Worm (Caenorhabditis elegans): ENCODE measurements around the gene T26C12.3.
"Not testable (repeated sequence)": the region's sequence is repeated elsewhere in the genome, so short reads cannot be mapped to it uniquely, and the experiment has no call there.

T26C12.3 gene

DNA sequence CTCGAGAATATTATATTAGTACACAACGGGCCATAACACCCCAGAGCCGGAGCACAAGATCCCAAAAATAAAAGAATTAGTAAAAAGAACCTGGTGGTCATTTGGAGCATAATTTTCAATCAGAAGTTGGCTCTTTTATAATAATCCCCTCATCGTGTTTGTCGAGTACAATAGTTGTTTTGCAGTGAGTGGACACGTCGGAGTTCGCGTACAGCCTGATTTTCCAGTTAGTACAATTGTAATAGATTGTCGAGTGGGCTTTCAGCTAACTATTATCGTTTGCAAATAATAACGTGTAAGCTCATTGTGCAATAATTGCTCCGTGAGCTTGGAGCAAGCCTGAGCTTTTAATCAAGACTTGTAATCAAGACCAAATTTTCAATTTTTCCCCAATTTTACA is 34.3 kb upstream of the T26C12.3 start, which contains the start of gene W08E12.9:
Gene W08E12.9 (minus strand): TSS at position 101 of the 400 bp plus-strand sequence.
- no peak for TF ChIP-seq nhr-77 (tag; optimal IDR thresholded peaks at IDR 0.05)
- TF ChIP-seq lin-11 (tag; optimal IDR thresholded peaks at IDR 0.05): no peak
- TF ChIP-seq zag-1 (tag; optimal IDR thresholded peaks at IDR 0.05): no peak
- no peak for TF ChIP-seq unc-55 (GFP tag; optimal IDR thresholded peaks at IDR 0.05)
- no peak for TF ChIP-seq Y55F3AM.14 (GFP tag; optimal IDR thresholded peaks at IDR 0.05)
- no peak for TF ChIP-seq sma-9 (GFP tag; optimal IDR thresholded peaks at IDR 0.05)
- TF ChIP-seq sma-9 (tag; optimal IDR thresholded peaks at IDR 0.05): no peak
- TF ChIP-seq C34F6.9 (tag; optimal IDR thresholded peaks at IDR 0.05): no peak
- no peak for TF ChIP-seq aly-2 (tag; optimal IDR thresholded peaks at IDR 0.05)
- TF ChIP-seq nhr-6 (tag; optimal IDR thresholded peaks at IDR 0.05): no peak
- no peak for TF ChIP-seq nhr-25 (tag; optimal IDR thresholded peaks at IDR 0.05)
- no peak for TF ChIP-seq R02D3.7 (tag; optimal IDR thresholded peaks at IDR 0.05)
- no peak for TF ChIP-seq skn-1 (tag; optimal IDR thresholded peaks at IDR 0.05)
- TF ChIP-seq ztf-4 (tag; optimal IDR thresholded peaks at IDR 0.05): no peak
- TF ChIP-seq ceh-82 (tag; optimal IDR thresholded peaks at IDR 0.05): no peak
- no peak for TF ChIP-seq ceh-16 (tag; optimal IDR thresholded peaks at IDR 0.05)

ce11 chrIV:3305575-3305974 is 32.4 kb upstream of the T26C12.3 start, which contains the start of gene W08E12.2:
Gene W08E12.2, plus strand, starts transcription at chrIV:3305875.
- TF ChIP-seq lsy-2 (tag; optimal IDR thresholded peaks at IDR 0.05) (no peak), elt-3 (tag; optimal IDR thresholded peaks at IDR 0.05) (no peak), nhr-21 (tag; optimal IDR thresholded peaks at IDR 0.05) (no peak), C34F6.9 (tag; optimal IDR thresholded peaks at IDR 0.05) (no peak), lin-13 (GFP tag; optimal IDR thresholded peaks at IDR 0.05) (no peak)

DNA sequence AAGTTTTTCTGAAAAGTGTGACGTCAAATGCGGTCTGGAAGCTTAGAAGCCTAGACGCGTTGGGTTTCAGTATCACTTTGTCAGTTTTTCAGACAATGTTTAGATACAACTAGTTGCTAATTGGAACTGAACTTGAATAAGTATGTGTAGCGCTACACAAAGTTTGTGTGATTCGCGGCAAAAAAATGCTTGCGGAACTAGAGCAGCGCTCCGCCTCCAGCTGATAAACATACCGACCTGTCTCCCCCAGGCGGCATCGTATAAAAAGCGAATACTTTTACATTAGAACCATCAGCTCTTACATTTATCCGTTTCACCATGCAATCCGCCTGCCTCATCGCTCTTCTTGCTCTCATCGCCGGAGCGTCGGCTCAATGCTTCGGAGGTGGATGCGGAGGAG is 30.5 kb upstream of the T26C12.3 start, which contains the start of gene idpp-12:
Gene idpp-12 (plus strand): TSS at position 301 of the 400 bp plus-strand sequence.
- not testable (repeated sequence) for TF ChIP-seq egl-27, ZK546.5, nhr-11 (tag; optimal IDR thresholded peaks at IDR 0.05)

ce11 chrIV:3302058-3302457 is 28.9 kb upstream of the T26C12.3 start, which contains the start of gene W08E12.4:
Gene W08E12.4, plus strand, starts transcription at chrIV:3302358.
- not testable (repeated sequence) for TF ChIP-seq unc-55 (GFP tag; optimal IDR thresholded peaks at IDR 0.05); alr-1 (tag; optimal IDR thresholded peaks at IDR 0.05); sma-9 (GFP tag; optimal IDR thresholded peaks at IDR 0.05); sma-9 (tag; optimal IDR thresholded peaks at IDR 0.05)

ce11 chrIV:3300492-3300891 is 27.3 kb upstream of the T26C12.3 start, which contains the start of gene W08E12.5:
Gene W08E12.5, plus strand, starts transcription at chrIV:3300792.
- TF ChIP-seq ama-1 (optimal IDR thresholded peaks at IDR 0.05) (no peak), ceh-82 (tag; optimal IDR thresholded peaks at IDR 0.05) (no peak), elt-3 (tag; optimal IDR thresholded peaks at IDR 0.05) (no peak), nhr-11 (tag; optimal IDR thresholded peaks at IDR 0.05) (no peak), fos-1 (tag; optimal IDR thresholded peaks at IDR 0.05) (no peak), nhr-12 (tag; optimal IDR thresholded peaks at IDR 0.05) (no peak), unc-55 (GFP tag; optimal IDR thresholded peaks at IDR 0.05) (no peak), snpc-4 (tag; optimal IDR thresholded peaks at IDR 0.05) (no peak), nhr-23 (tag; optimal IDR thresholded peaks at IDR 0.05) (no peak), elt-1 (tag; optimal IDR thresholded peaks at IDR 0.05) (no peak), C34F6.9 (tag; optimal IDR thresholded peaks at IDR 0.05) (no peak), nhr-25 (tag; optimal IDR thresholded peaks at IDR 0.05) (no peak), nhr-21 (tag; optimal IDR thresholded peaks at IDR 0.05) (no peak), sem-4 (tag; optimal IDR thresholded peaks at IDR 0.05) (no peak), alr-1 (tag; optimal IDR thresholded peaks at IDR 0.05) (no peak), skn-1 (tag; optimal IDR thresholded peaks at IDR 0.05) (no peak), R02D3.7 (tag; optimal IDR thresholded peaks at IDR 0.05) (no peak), peb-1 (tag; optimal IDR thresholded peaks at IDR 0.05) (no peak), sma-3 (GFP tag; optimal IDR thresholded peaks at IDR 0.05) (no peak)

DNA sequence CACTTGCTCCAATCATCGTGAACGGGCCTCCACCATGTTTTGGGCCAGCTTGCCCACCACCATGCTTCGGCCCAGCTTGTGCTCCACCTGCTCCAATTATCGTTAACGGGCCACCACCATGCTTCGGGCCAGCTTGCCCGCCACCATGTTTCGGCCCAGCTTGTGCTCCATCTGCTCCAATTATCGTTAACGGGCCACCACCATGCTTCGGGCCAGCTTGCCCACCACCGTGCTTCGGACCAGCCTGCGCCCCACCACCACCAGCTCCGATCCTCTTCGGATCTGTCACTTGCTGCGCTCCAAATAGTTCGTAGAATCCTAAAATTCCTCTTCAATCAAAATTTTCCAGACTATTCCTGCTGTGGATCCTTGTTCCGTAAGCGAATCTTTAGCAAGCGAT is 26.0 kb upstream of the T26C12.3 start:
- TF ChIP-seq egl-27 (tag; optimal IDR thresholded peaks at IDR 0.05) (no peak), sma-3 (GFP tag; optimal IDR thresholded peaks at IDR 0.05) (no peak), mab-5 (tag; optimal IDR thresholded peaks at IDR 0.05) (no peak), fos-1 (tag; optimal IDR thresholded peaks at IDR 0.05) (no peak)

Data from whole organism, L2 larva.